Worm (Caenorhabditis elegans): ENCODE results near the gene K01B6.4.

The K01B6.4 gene

ce11 chrIII:9289815-9290214, 7.4 kb downstream of the K01B6.4 start (continued):
- TF ChIP-seq nhr-77 (tag; optimal IDR thresholded peaks at IDR 0.05) (peak; percentile 63), F37D6.2 (tag; optimal IDR thresholded peaks at IDR 0.05) (no peak), nhr-237 (tag; optimal IDR thresholded peaks at IDR 0.05) (no peak), hlh-11 (tag; optimal IDR thresholded peaks at IDR 0.05) (peak; percentile 94), nhr-11 (tag; optimal IDR thresholded peaks at IDR 0.05) (no peak), ama-1 (optimal IDR thresholded peaks at IDR 0.05) (no peak), ctbp-1 (GFP tag; IDR thresholded peaks at IDR 0.05) (no peak), dmd-9 (GFP tag; IDR thresholded peaks at IDR 0.05) (no peak), lim-7 (GFP tag; IDR thresholded peaks at IDR 0.05) (no peak), lsy-2 (tag; optimal IDR thresholded peaks at IDR 0.05) (no peak), F44E2.7 (GFP tag; IDR thresholded peaks at IDR 0.05) (no peak), daf-12 (tag; optimal IDR thresholded peaks at IDR 0.05) (no peak), lin-29 (GFP tag; IDR thresholded peaks at IDR 0.05) (no peak), nhr-10 (tag; optimal IDR thresholded peaks at IDR 0.05) (no peak), snpc-4 (tag; optimal IDR thresholded peaks at IDR 0.05) (no peak), skn-1 (tag; optimal IDR thresholded peaks at IDR 0.05) (no peak), php-3 (GFP tag; IDR thresholded peaks at IDR 0.05) (peak; percentile 59; the same call in 1 of the 2 replicates), daf-8 (GFP tag; IDR thresholded peaks at IDR 0.05) (no peak), spr-1 (tag; optimal IDR thresholded peaks at IDR 0.05) (no peak), Y5F2A.4 (GFP tag; optimal IDR thresholded peaks at IDR 0.05) (no peak), tag-97 (GFP tag; IDR thresholded peaks at IDR 0.05) (no peak), ceh-20 (GFP tag; IDR thresholded peaks at IDR 0.05) (no peak), gei-8 (GFP tag; optimal IDR thresholded peaks at IDR 0.05) (no peak), zip-11 (GFP tag; IDR thresholded peaks at IDR 0.05) (no peak), F49E8.2 (tag; optimal IDR thresholded peaks at IDR 0.05; ENCODE audit: borderline replicate concordance) (no peak), jun-1 (tag; optimal IDR thresholded peaks at IDR 0.05) (no peak), zfp-3 (GFP tag; conservative IDR thresholded peaks at IDR 0.05) (no peak), hmg-1.1 (GFP tag; IDR thresholded peaks at IDR 0.05) (no peak), dpl-1 (GFP tag; optimal IDR thresholded peaks at IDR 0.05) (no peak), lin-1 (GFP tag; IDR thresholded peaks at IDR 0.05) (peak; percentile 37; the same call in 1 of the 2 replicates), dmd-8 (GFP tag; IDR thresholded peaks at IDR 0.05) (no peak), set-16 (GFP tag; IDR thresholded peaks at IDR 0.05) (no peak), mes-2 (tag; optimal IDR thresholded peaks at IDR 0.05; ENCODE audit: poor library complexity, severe bottlenecking) (no peak), nhr-48 (tag; optimal IDR thresholded peaks at IDR 0.05) (peak; percentile 32), ceh-62 (tag; optimal IDR thresholded peaks at IDR 0.05) (no peak), lin-13 (GFP tag; optimal IDR thresholded peaks at IDR 0.05) (no peak), ceh-32 (tag; optimal IDR thresholded peaks at IDR 0.05; ENCODE audit: poor library complexity) (no peak), arid-1 (GFP tag; conservative IDR thresholded peaks at IDR 0.05) (no peak), madf-9 (GFP tag; conservative IDR thresholded peaks at IDR 0.05) (no peak), ztf-11 (tag; optimal IDR thresholded peaks at IDR 0.05) (no peak), nhr-25 (tag; optimal IDR thresholded peaks at IDR 0.05; ENCODE audit: borderline replicate concordance, insufficient read depth) (no peak), mdt-29 (GFP tag; IDR thresholded peaks at IDR 0.05) (no peak), duxl-1 (tag; optimal IDR thresholded peaks at IDR 0.05; ENCODE audit: poor library complexity) (no peak), lir-3 (tag; optimal IDR thresholded peaks at IDR 0.05) (no peak), aly-2 (tag; optimal IDR thresholded peaks at IDR 0.05) (no peak), unc-62 (GFP tag; optimal IDR thresholded peaks at IDR 0.05 in 1 of 2) (peak in 1 of 2 experiments; percentile 94), unc-62 (tag; optimal IDR thresholded peaks at IDR 0.05) (no peak), R02D3.7 (tag; optimal IDR thresholded peaks at IDR 0.05) (no peak), Y48G9A.11 (GFP tag; IDR thresholded peaks at IDR 0.05) (no peak), unc-130 (GFP tag; optimal IDR thresholded peaks at IDR 0.05) (no peak), vab-7 (GFP tag; IDR thresholded peaks at IDR 0.05) (no peak), hlh-30 (tag; optimal IDR thresholded peaks at IDR 0.05; ENCODE audit: insufficient read depth) (peak; percentile 46), pqm-1 (tag; optimal IDR thresholded peaks at IDR 0.05) (peak; percentile 94)
